Fruit fly (Drosophila melanogaster) whole organism, pupa: Measurements from ENCODE around the gene CG17660.

Experiments used
- CG12605 ChIP-seq: fragments of 200-800 bp; sonication (Bioruptor generic); IDR thresholded peaks from 2 replicates; pipeline ENCODE4 v1.3.6; 2022; ENCODE audit warnings: missing biosample characterization, missing genetic modification characterization
- CG14655 ChIP-seq: fragments of 200-800 bp; sonication (Bioruptor generic); optimal IDR thresholded peaks from 3 replicates; lab custom pipeline; 2017; ENCODE audit warnings: mild to moderate bottlenecking, missing biosample characterization, missing genetic modification reagents, missing genetic modification characterization
- CG17806 ChIP-seq: fragments of 200-800 bp; sonication (Bioruptor generic); optimal IDR thresholded peaks from 2 replicates; lab custom pipeline; 2018; ENCODE audit warnings: missing biosample characterization, mild to moderate bottlenecking, missing genetic modification characterization, moderate library complexity
- CG32121 ChIP-seq: fragments of 200-800 bp; sonication (Bioruptor generic); IDR thresholded peaks from 2 replicates; pipeline ENCODE4 v1.3.6; 2022; ENCODE audit warnings: missing biosample characterization, missing genetic modification characterization
- CG34367 ChIP-seq: fragments of 200-800 bp; sonication (Bioruptor generic); optimal IDR thresholded peaks from 2 replicates; lab custom pipeline; 2018; ENCODE audit warnings: missing biosample characterization, mild to moderate bottlenecking, missing genetic modification characterization
- CG8159 ChIP-seq: fragments of 200-800 bp; sonication (Bioruptor generic); optimal IDR thresholded peaks from 3 replicates; lab custom pipeline; 2018; ENCODE audit warnings: missing biosample characterization, mild to moderate bottlenecking, missing genetic modification characterization, moderate library complexity
- CG8301 ChIP-seq: fragments of 200-800 bp; sonication (Bioruptor generic); optimal IDR thresholded peaks from 2 replicates; lab custom pipeline; 2018; ENCODE audit warnings: missing biosample characterization, mild to moderate bottlenecking, missing genetic modification characterization
- CG9948 ChIP-seq: fragments of 200-800 bp; sonication (Bioruptor generic); optimal IDR thresholded peaks from 2 replicates; lab custom pipeline; 2018; ENCODE audit warnings: missing biosample characterization, mild to moderate bottlenecking, missing genetic modification characterization, moderate library complexity
- EcR ChIP-seq: fragments of 200-800 bp; sonication (Bioruptor generic); optimal IDR thresholded peaks from 3 replicates; lab custom pipeline; 2019; ENCODE audit warnings: missing biosample characterization, missing genetic modification characterization, mild to moderate bottlenecking, moderate library complexity, missing genetic modification reagents
- Ets98B ChIP-seq: fragments of 200-800 bp; sonication (Bioruptor generic); IDR thresholded peaks from 2 replicates; pipeline ENCODE4 v1.3.6; 2022; ENCODE audit warnings: missing biosample characterization, missing genetic modification characterization
- Pif1A ChIP-seq: fragments of 200-800 bp; sonication (Bioruptor generic); optimal IDR thresholded peaks from 3 replicates; lab custom pipeline; 2016; ENCODE audit warnings: missing biosample characterization, missing genetic modification characterization
- Snoo ChIP-seq: fragments of 200-800 bp; sonication (Bioruptor generic); optimal IDR thresholded peaks from 3 replicates; lab custom pipeline; 2017; ENCODE audit warnings: missing biosample characterization, mild to moderate bottlenecking, missing genetic modification characterization, inconsistent platforms
- fd96Ca ChIP-seq: fragments of 200-800 bp; sonication (Bioruptor generic); IDR thresholded peaks from 3 replicates; pipeline ENCODE4 v1.3.6; 2022; ENCODE audit warnings: missing biosample characterization, missing genetic modification characterization
- gl ChIP-seq: fragments of 200-800 bp; sonication (Bioruptor generic); optimal IDR thresholded peaks from 2 replicates; lab custom pipeline; 2018; ENCODE audit warnings: missing biosample characterization, mild to moderate bottlenecking, missing genetic modification characterization

- TF ChIP-seq CG14655 (GFP tag; lab: Kevin White, UChicago) = peak; percentile 13
- TF ChIP-seq fd96Ca (GFP tag; lab: Robert Waterston, UW) = peak; percentile 47; the same call in 2 of the 3 replicates
- no peak for TF ChIP-seq CG8301 (tag; lab: Kevin White, UChicago)
- TF ChIP-seq CG12605 (GFP tag; lab: Robert Waterston, UW) = no peak; the same call in 1 of the 2 replicates
- peak; percentile 14 for TF ChIP-seq CG8159 (tag; lab: Kevin White, UChicago)
- no peak for TF ChIP-seq Ets98B (GFP tag; lab: Robert Waterston, UW)
- TF ChIP-seq Pif1A (GFP tag; lab: Kevin White, UChicago) = no peak
- TF ChIP-seq CG34367 (tag; lab: Kevin White, UChicago) = peak; percentile 14
- TF ChIP-seq CG32121 (GFP tag; lab: Robert Waterston, UW) = peak; percentile 65; the same call in 1 of the 2 replicates
- peak; percentile 46 for TF ChIP-seq gl
- TF ChIP-seq Snoo (tag; lab: Kevin White, UChicago) = no peak
- no peak for TF ChIP-seq CG17806
- TF ChIP-seq EcR = no peak
- TF ChIP-seq CG9948 (tag; lab: Kevin White, UChicago) = no peak
Observed at dm6 chr2L:1669316-1670027, 40.7 kb downstream of the CG17660 start.
